Fruit fly (Drosophila melanogaster) whole organism, embryonic: ENCODE results near the gene slp1.

Experiments used
- Atf3 ChIP-seq: fragments of 200-800 bp; sonication (Bioruptor generic); optimal IDR thresholded peaks from 3 replicates; lab custom pipeline; 2016; ENCODE audit warnings: missing biosample characterization, missing genetic modification characterization
- BtbVII ChIP-seq: fragments of 200-800 bp; sonication (Bioruptor generic); optimal IDR thresholded peaks from 3 replicates; lab custom pipeline; 2017; ENCODE audit warnings: missing biosample characterization, mild to moderate bottlenecking, missing genetic modification characterization
- CG1024 ChIP-seq: fragments of 200-800 bp; sonication (Bioruptor generic); IDR thresholded peaks from 2 replicates; pipeline ENCODE4 v1.3.6; 2022; ENCODE audit warnings: missing biosample characterization, missing genetic modification characterization
- CG10431 ChIP-seq: fragments of 200-800 bp; sonication (Bioruptor generic); optimal IDR thresholded peaks from 3 replicates; lab custom pipeline; 2018; ENCODE audit warnings: missing biosample characterization, mild to moderate bottlenecking, missing genetic modification characterization
- CG10543 ChIP-seq: fragments of 200-800 bp; sonication (Bioruptor generic); optimal IDR thresholded peaks from 3 replicates; lab custom pipeline; 2017; ENCODE audit warnings: missing biosample characterization, mild to moderate bottlenecking, missing genetic modification characterization, moderate library complexity
- CG11247 ChIP-seq: fragments of 200-800 bp; sonication (Bioruptor generic); IDR thresholded peaks from 2 replicates; pipeline ENCODE4 v1.3.6; 2022; ENCODE audit warnings: missing biosample characterization, missing genetic modification characterization
- CG11560 ChIP-seq: fragments of 200-800 bp; sonication (Bioruptor generic); IDR thresholded peaks from 3 replicates; pipeline ENCODE4 v1.3.6; 2022; ENCODE audit warnings: missing biosample characterization, missing genetic modification characterization
- CG12659 ChIP-seq: fragments of 200-800 bp; sonication (Bioruptor generic); optimal IDR thresholded peaks from 3 replicates; lab custom pipeline; 2017; ENCODE audit warnings: mild to moderate bottlenecking, missing biosample characterization, missing genetic modification reagents, missing genetic modification characterization
- CG14667 ChIP-seq: fragments of 200-800 bp; sonication (Bioruptor generic); IDR thresholded peaks from 2 replicates; pipeline ENCODE4 v1.3.6; 2022; ENCODE audit warnings: missing biosample characterization, missing genetic modification characterization
- CG14860 ChIP-seq: fragments of 200-800 bp; sonication (Bioruptor generic); IDR thresholded peaks from 3 replicates; pipeline ENCODE4 v1.3.6; 2022; ENCODE audit warnings: missing biosample characterization, missing genetic modification characterization; ENCODE audit not compliant: partially characterized antibody
- CG2116 ChIP-seq: fragments of 200-800 bp; sonication (Bioruptor generic); optimal IDR thresholded peaks from 3 replicates; lab custom pipeline; 2018; ENCODE audit warnings: missing biosample characterization, mild to moderate bottlenecking, missing genetic modification characterization
- CG30020 ChIP-seq: fragments of 200-800 bp; optimal IDR thresholded peaks from 2 replicates; lab custom pipeline; 2019; ENCODE audit warnings: missing biosample characterization, mild to moderate bottlenecking, missing genetic modification characterization, moderate library complexity
- CG33213 ChIP-seq: fragments of 200-800 bp; sonication (Bioruptor generic); optimal IDR thresholded peaks from 3 replicates; lab custom pipeline; 2016; ENCODE audit warnings: missing biosample characterization, missing genetic modification characterization
- CG5180 ChIP-seq: fragments of 200-800 bp; sonication (Bioruptor generic); optimal IDR thresholded peaks from 3 replicates; lab custom pipeline; 2017; ENCODE audit warnings: missing biosample characterization, missing genetic modification characterization, mild to moderate bottlenecking, moderate library complexity, missing genetic modification reagents
- CG5953 ChIP-seq: fragments of 200-800 bp; sonication (Bioruptor generic); IDR thresholded peaks from 2 replicates; pipeline ENCODE4 v1.3.6; 2022; ENCODE audit warnings: missing biosample characterization, missing genetic modification characterization
- CG6272 ChIP-seq: fragments of 200-800 bp; sonication (Bioruptor generic); IDR thresholded peaks from 2 replicates; pipeline ENCODE4 v1.3.6; 2022; ENCODE audit warnings: missing biosample characterization, missing genetic modification characterization
- CG6854 ChIP-seq: fragments of 200-800 bp; sonication (Bioruptor generic); optimal IDR thresholded peaks from 3 replicates; lab custom pipeline; 2017; ENCODE audit warnings: missing biosample characterization, mild to moderate bottlenecking, missing genetic modification characterization
- CG7839 ChIP-seq: fragments of 200-800 bp; sonication (Bioruptor generic); optimal IDR thresholded peaks from 3 replicates; lab custom pipeline; 2018; ENCODE audit warnings: missing biosample characterization, mild to moderate bottlenecking, missing genetic modification characterization, moderate library complexity
- CG7963 ChIP-seq: fragments of 200-800 bp; sonication (Bioruptor generic); IDR thresholded peaks from 3 replicates; pipeline ENCODE4 v1.3.6; 2022; ENCODE audit warnings: missing biosample characterization, missing genetic modification characterization; ENCODE audit not compliant: partially characterized antibody
- CG8290 ChIP-seq, 3 experiments: fragments of 200-800 bp; sonication (Bioruptor generic); optimal IDR thresholded peaks; 2 replicates each; lab custom pipeline; 2016 to 2019; ENCODE audit warnings: missing biosample characterization in 3 of 3, missing genetic modification characterization in 3 of 3, mild to moderate bottlenecking in 2 of 3, moderate library complexity in 1 of 3
- CG8478 ChIP-seq: fragments of >200 bp; optimal IDR thresholded peaks from 2 replicates; lab custom pipeline; 2018
- CG8924 ChIP-seq: fragments of 200-800 bp; optimal IDR thresholded peaks from 3 replicates; lab custom pipeline; 2019; ENCODE audit warnings: missing biosample characterization, mild to moderate bottlenecking, missing genetic modification characterization, moderate library complexity
- CG9876 ChIP-seq: fragments of 200-800 bp; sonication (Bioruptor generic); optimal IDR thresholded peaks from 2 replicates; lab custom pipeline; 2016; ENCODE audit warnings: missing biosample characterization, missing genetic modification characterization
- CrebB ChIP-seq: fragments of 200-800 bp; sonication (Bioruptor generic); optimal IDR thresholded peaks from 3 replicates; lab custom pipeline; 2018; ENCODE audit warnings: missing biosample characterization, mild to moderate bottlenecking, missing genetic modification characterization
- Dbx ChIP-seq: fragments of 200-800 bp; sonication (Bioruptor generic); IDR thresholded peaks from 3 replicates; pipeline ENCODE4 v1.3.6; 2022; ENCODE audit warnings: missing biosample characterization, missing genetic modification characterization
- Dref ChIP-seq: fragments of 200-800 bp; sonication (Bioruptor generic); IDR thresholded peaks from 2 replicates; pipeline ENCODE4 v1.3.6; 2022; ENCODE audit warnings: missing biosample characterization, missing genetic modification characterization
- ERR ChIP-seq: fragments of 200-800 bp; sonication (Bioruptor generic); optimal IDR thresholded peaks from 2 replicates; lab custom pipeline; 2016; ENCODE audit warnings: missing biosample characterization, missing genetic modification characterization
- Elba2 ChIP-seq: fragments of 200-800 bp; sonication (Bioruptor generic); optimal IDR thresholded peaks from 3 replicates; lab custom pipeline; 2016; ENCODE audit warnings: missing biosample characterization, missing genetic modification characterization
- Ets65A ChIP-seq: fragments of 200-800 bp; sonication (Bioruptor generic); peaks from one replicate; lab custom pipeline; 2016; ENCODE audit warnings: missing biosample characterization, missing genetic modification characterization
- H2.0 ChIP-seq: fragments of 200-800 bp; sonication (Bioruptor generic); IDR thresholded peaks from 2 replicates; pipeline ENCODE4 v1.3.6; 2022; ENCODE audit warnings: missing biosample characterization, missing genetic modification characterization
- Hmx ChIP-seq: fragments of 200-800 bp; sonication (Bioruptor generic); optimal IDR thresholded peaks from 2 replicates; lab custom pipeline; 2016; ENCODE audit warnings: missing biosample characterization, missing genetic modification characterization
- Sry-δ ChIP-seq: fragments of 200-800 bp; sonication (Bioruptor generic); optimal IDR thresholded peaks from 2 replicates; lab custom pipeline; 2016; ENCODE audit warnings: missing biosample characterization, missing genetic modification characterization
- crol ChIP-seq: fragments of 200-800 bp; sonication (Bioruptor generic); IDR thresholded peaks from 2 replicates; pipeline ENCODE4 v1.3.6; 2022; ENCODE audit warnings: missing biosample characterization, missing genetic modification characterization
- da ChIP-seq: fragments of 200-800 bp; sonication (Bioruptor generic); optimal IDR thresholded peaks from 2 replicates; lab custom pipeline; 2016; ENCODE audit warnings: missing biosample characterization, missing genetic modification characterization
- dimm ChIP-seq: fragments of 200-800 bp; sonication (Bioruptor generic); IDR thresholded peaks from 2 replicates; pipeline ENCODE4 v1.3.6; 2022; ENCODE audit warnings: missing biosample characterization, missing genetic modification characterization
- dysf ChIP-seq: fragments of 200-800 bp; sonication (Bioruptor generic); IDR thresholded peaks from 3 replicates; pipeline ENCODE4 v1.3.6; 2022; ENCODE audit warnings: missing biosample characterization, missing genetic modification characterization
- eve ChIP-seq, 2 experiments: fragments of >200 bp; optimal IDR thresholded peaks; 2 replicates each; lab custom pipeline; 2017; ENCODE audit warnings: missing biosample characterization in 2 of 2, missing genetic modification characterization in 2 of 2
- fd96Cb ChIP-seq: fragments of 200-800 bp; sonication (Bioruptor generic); optimal IDR thresholded peaks from 2 replicates; lab custom pipeline; 2018; ENCODE audit warnings: missing biosample characterization, mild to moderate bottlenecking, missing genetic modification characterization, moderate library complexity
- gcm ChIP-seq: fragments of 200-800 bp; sonication (Bioruptor generic); optimal IDR thresholded peaks from 2 replicates; lab custom pipeline; 2019; ENCODE audit warnings: missing biosample characterization, mild to moderate bottlenecking, missing genetic modification characterization, moderate library complexity
- lilli ChIP-seq: fragments of 200-800 bp; sonication (Bioruptor generic); optimal IDR thresholded peaks from 3 replicates; lab custom pipeline; 2016; ENCODE audit warnings: missing biosample characterization, missing genetic modification characterization
- pan ChIP-seq, 4 experiments: fragments of >200 bp in 3 of 4; fragments of 200-800 bp in 1 of 4; sonication (Bioruptor generic) in 1 of 4; optimal IDR thresholded peaks in 3 of 4; IDR thresholded peaks in 1 of 4; 2 replicates each; pipeline versions ENCODE4 v1.3.6 to Lab custom; 2017 to 2022; ENCODE audit warnings: missing biosample characterization in 2 of 4, missing genetic modification characterization in 2 of 4, mixed read lengths in 1 of 4
- repo ChIP-seq: fragments of 200-800 bp; sonication (Bioruptor generic); optimal IDR thresholded peaks from 2 replicates; lab custom pipeline; 2016; ENCODE audit warnings: missing biosample characterization, missing genetic modification characterization
- so ChIP-seq: fragments of 200-800 bp; sonication (Bioruptor generic); IDR thresholded peaks from 3 replicates; pipeline ENCODE4 v1.3.6; 2022; ENCODE audit warnings: missing biosample characterization, missing genetic modification characterization
- ssp ChIP-seq: fragments of 200-800 bp; sonication (Bioruptor generic); IDR thresholded peaks from 2 replicates; pipeline ENCODE4 v1.3.6; 2022; ENCODE audit warnings: missing biosample characterization, missing genetic modification characterization
- unc-4 ChIP-seq: fragments of 200-800 bp; sonication (Bioruptor generic); IDR thresholded peaks from 2 replicates; pipeline ENCODE4 v1.3.6; 2022; ENCODE audit warnings: missing biosample characterization, missing genetic modification characterization; ENCODE audit not compliant: partially characterized antibody
- unpg ChIP-seq: fragments of 200-800 bp; sonication (Bioruptor generic); optimal IDR thresholded peaks from 3 replicates; lab custom pipeline; 2018; ENCODE audit warnings: missing biosample characterization, mild to moderate bottlenecking, missing genetic modification characterization, moderate library complexity
- vnd ChIP-seq: fragments of 200-800 bp; sonication (Bioruptor generic); IDR thresholded peaks from 3 replicates; pipeline ENCODE4 v1.3.6; 2022; ENCODE audit warnings: missing biosample characterization, missing genetic modification characterization; ENCODE audit not compliant: partially characterized antibody
- zen ChIP-seq: fragments of 200-800 bp; sonication (Bioruptor generic); optimal IDR thresholded peaks from 3 replicates; lab custom pipeline; 2018; ENCODE audit warnings: missing biosample characterization, mild to moderate bottlenecking, missing genetic modification characterization, moderate library complexity
- zen2 ChIP-seq: fragments of 200-800 bp; sonication (Bioruptor generic); IDR thresholded peaks from 3 replicates; pipeline ENCODE4 v1.3.6; 2022; ENCODE audit warnings: missing biosample characterization, missing genetic modification characterization; ENCODE audit not compliant: partially characterized antibody

The slp1 gene

dm6 chr2L:3802818-3803456 is 22.5 kb upstream of the slp1 start (continued):
- TF ChIP-seq CG6854 (GFP tag; lab: Kevin White, UChicago) (peak; percentile 51), CG1024 (GFP tag; lab: Robert Waterston, UW) (no peak), CG2116 (GFP tag; lab: Kevin White, UChicago) (peak; percentile 58), CG33213 (no peak), fd96Cb (tag; lab: Kevin White, UChicago) (peak; percentile 64), so (GFP tag; lab: Robert Waterston, UW) (peak; percentile 41; the same call in 1 of the 3 replicates), Sry-δ (peak; percentile 11), Dbx (GFP tag; lab: Robert Waterston, UW) (peak; percentile 83), eve (GFP tag; optimal IDR thresholded peaks at IDR 0.05; lab: Kevin White, UChicago) (peak in 1 of 2 experiments; percentile 37), CrebB (tag; lab: Kevin White, UChicago) (peak; percentile 68), zen (tag; lab: Kevin White, UChicago) (peak; percentile 47), CG10543 (GFP tag; lab: Kevin White, UChicago) (peak; percentile 74), ssp (GFP tag; lab: Robert Waterston, UW) (peak; percentile 48; the same call in 1 of the 2 replicates), CG7839 (tag; lab: Kevin White, UChicago) (no peak), CG8478 (lab: Kevin White, UChicago) (no peak), CG5953 (GFP tag; lab: Robert Waterston, UW) (0 out of 2 replicates have a peak, but pooled peaks have one; percentile 35), zen2 (GFP tag; lab: Robert Waterston, UW) (no peak), CG14860 (GFP tag; lab: Robert Waterston, UW) (no peak), CG5180 (GFP tag; lab: Kevin White, UChicago) (no peak), Dref (GFP tag; lab: Robert Waterston, UW) (peak; percentile 21; the same call in 1 of the 2 replicates), crol (no peak), repo (GFP tag; lab: Kevin White, UChicago) (no peak), H2.0 (peak; percentile 54; the same call in 1 of the 2 replicates), CG6272 (GFP tag; lab: Robert Waterston, UW) (peak; percentile 45; the same call in 1 of the 2 replicates), Hmx (GFP tag; lab: Kevin White, UChicago) (no peak), CG9876 (GFP tag; lab: Kevin White, UChicago) (no peak), ERR (no peak), lilli (GFP tag; lab: Kevin White, UChicago) (peak; percentile 79), unpg (GFP tag; lab: Kevin White, UChicago) (peak; percentile 81), CG30020 (tag; lab: Kevin White, UChicago) (no peak), pan (optimal IDR thresholded peaks at IDR 0.05; lab: Kevin White, UChicago) (no peak), pan (GFP tag; optimal IDR thresholded peaks at IDR 0.05 in 1 of 2, IDR thresholded peaks at IDR 0.05 in 1 of 2) (peak in 1 of 2 experiments; percentile 71), Ets65A (GFP tag; lab: Kevin White, UChicago) (no peak), CG11560 (tag; lab: Robert Waterston, UW) (0 out of 3 replicates have a peak, but pooled peaks have one; percentile 6), Atf3 (GFP tag; lab: Kevin White, UChicago) (no peak), dimm (no peak), dysf (GFP tag; lab: Robert Waterston, UW) (peak; percentile 76; the same call in 2 of the 3 replicates), CG10431 (GFP tag; lab: Kevin White, UChicago) (no peak), CG11247 (GFP tag; lab: Robert Waterston, UW) (peak; percentile 61), CG14667 (GFP tag; lab: Robert Waterston, UW) (peak; percentile 37; the same call in 1 of the 2 replicates), Elba2 (GFP tag; lab: Kevin White, UChicago) (no peak), vnd (GFP tag; lab: Robert Waterston, UW) (no peak), CG7963 (GFP tag; lab: Robert Waterston, UW) (no peak), CG12659 (peak; percentile 61), unc-4 (0 out of 2 replicates have a peak, but pooled peaks have one; percentile 13), CG8924 (peak; percentile 84), CG8290 (GFP tag; optimal IDR thresholded peaks at IDR 0.05; lab: Kevin White, UChicago) (no peak), CG8290 (tag; optimal IDR thresholded peaks at IDR 0.05; lab: Kevin White, UChicago) (no peak), da (GFP tag; lab: Kevin White, UChicago) (no peak), gcm (GFP tag; lab: Kevin White, UChicago) (no peak), BtbVII (GFP tag; lab: Kevin White, UChicago) (peak; percentile 42)
